Worm (Caenorhabditis elegans): Measurements from ENCODE around the gene C18A11.2.

C18A11.2 gene

DNA sequence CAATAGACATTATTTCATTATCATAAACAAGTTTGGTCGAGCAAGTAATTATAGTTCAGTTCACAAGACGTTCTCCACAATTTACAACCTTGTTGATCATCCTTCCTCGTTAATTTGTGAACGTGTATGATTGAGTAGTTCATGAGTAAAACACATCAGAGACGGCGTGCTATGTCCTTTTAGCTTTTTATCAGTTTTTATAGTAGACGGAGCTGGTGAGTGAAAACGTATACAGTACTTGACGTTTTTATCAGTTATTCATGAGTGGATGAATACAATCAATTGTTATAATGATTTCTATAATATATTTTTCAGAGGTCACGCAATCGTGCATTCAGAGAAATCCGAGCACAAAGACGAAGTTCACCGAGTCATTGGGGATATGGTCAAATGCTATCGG lies 11.5 kb downstream of the C18A11.2 start:
- no peak for TF ChIP-seq pqm-1 (tag; optimal IDR thresholded peaks at IDR 0.05)
- no peak for TF ChIP-seq unc-55 (GFP tag; optimal IDR thresholded peaks at IDR 0.05)
- TF ChIP-seq unc-3 (GFP tag; conservative IDR thresholded peaks at IDR 0.05): no peak
- TF ChIP-seq unc-3 (tag; optimal IDR thresholded peaks at IDR 0.05): no peak
- no peak for TF ChIP-seq che-1 (tag; optimal IDR thresholded peaks at IDR 0.05)
- no peak for TF ChIP-seq hlh-15 (tag; optimal IDR thresholded peaks at IDR 0.05)
- no peak for TF ChIP-seq dve-1 (tag; optimal IDR thresholded peaks at IDR 0.05)
- TF ChIP-seq F13H6.1 (tag; optimal IDR thresholded peaks at IDR 0.05): no peak
- TF ChIP-seq C08G9.2 (tag; optimal IDR thresholded peaks at IDR 0.05): no peak
- TF ChIP-seq ceh-48 (tag; optimal IDR thresholded peaks at IDR 0.05): no peak
- no peak for TF ChIP-seq eyg-1 (tag; optimal IDR thresholded peaks at IDR 0.05)
- no peak for TF ChIP-seq ceh-22 (tag; optimal IDR thresholded peaks at IDR 0.05)
- TF ChIP-seq ceh-18 (tag; optimal IDR thresholded peaks at IDR 0.05): no peak
- TF ChIP-seq ceh-30 (tag; optimal IDR thresholded peaks at IDR 0.05): no peak
- TF ChIP-seq fkh-10 (GFP tag; optimal IDR thresholded peaks at IDR 0.05): no peak
- TF ChIP-seq hlh-6 (tag; optimal IDR thresholded peaks at IDR 0.05): no peak
- no peak for TF ChIP-seq unc-86 (tag; optimal IDR thresholded peaks at IDR 0.05)
- no peak for TF ChIP-seq K09A11.1 (tag; optimal IDR thresholded peaks at IDR 0.05; ENCODE audit: insufficient read depth)

DNA sequence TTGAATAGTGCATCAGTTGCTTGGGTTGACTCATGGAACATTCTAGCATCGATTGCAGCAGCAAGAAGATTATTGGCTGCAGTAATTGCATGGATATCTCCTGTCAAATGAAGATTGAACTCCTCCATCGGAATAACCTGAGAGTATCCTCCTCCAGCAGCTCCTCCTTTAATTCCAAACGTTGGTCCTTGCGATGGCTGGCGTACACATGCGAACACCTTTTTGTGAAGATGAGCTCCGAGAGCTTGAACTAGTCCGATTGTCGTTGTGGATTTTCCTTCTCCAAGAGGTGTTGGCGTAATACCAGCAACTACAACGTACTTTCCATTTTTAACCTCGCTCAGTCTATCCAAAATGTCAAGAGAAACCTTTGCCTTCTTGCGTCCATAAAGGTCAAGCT lies 15.3 kb downstream of the C18A11.2 start:
- TF ChIP-seq odd-2 (tag; optimal IDR thresholded peaks at IDR 0.05): no peak

DNA sequence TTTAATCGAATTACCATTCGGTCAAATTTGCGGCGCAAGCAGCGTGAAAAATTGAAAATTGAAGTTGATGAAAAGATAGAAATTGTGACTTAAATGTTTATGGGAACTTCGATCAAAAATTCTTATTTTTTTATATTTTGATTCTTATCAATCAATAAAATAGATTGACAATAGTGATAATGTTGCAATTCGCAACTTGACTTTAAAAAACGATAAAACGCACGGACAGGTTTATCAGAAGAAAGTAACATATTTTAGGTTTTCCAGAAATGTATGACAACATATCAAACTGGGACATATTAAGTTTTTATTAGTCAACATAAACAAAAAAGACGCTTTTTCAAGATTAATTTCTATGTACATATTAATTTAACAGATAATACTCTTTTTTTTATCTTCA lies 16.0 kb downstream of the C18A11.2 start:
- TF ChIP-seq ceh-18 (tag; optimal IDR thresholded peaks at IDR 0.05) (no peak), eyg-1 (tag; optimal IDR thresholded peaks at IDR 0.05) (no peak), elt-2 (tag; optimal IDR thresholded peaks at IDR 0.05) (no peak), nfya-1 (tag; optimal IDR thresholded peaks at IDR 0.05) (no peak), ceh-48 (tag; optimal IDR thresholded peaks at IDR 0.05) (no peak), ztf-16 (tag; optimal IDR thresholded peaks at IDR 0.05) (no peak), gmeb-2 (tag; optimal IDR thresholded peaks at IDR 0.05) (no peak), sox-4 (tag; optimal IDR thresholded peaks at IDR 0.05) (no peak), T23F11.4 (GFP tag; optimal IDR thresholded peaks at IDR 0.05) (no peak), C38D4.7 (GFP tag; optimal IDR thresholded peaks at IDR 0.05) (no peak), npax-4 (tag; optimal IDR thresholded peaks at IDR 0.05) (no peak), ama-1 (optimal IDR thresholded peaks at IDR 0.05) (no peak), ceh-34 (tag; optimal IDR thresholded peaks at IDR 0.05) (no peak), tbx-7 (tag; optimal IDR thresholded peaks at IDR 0.05) (no peak), pqm-1 (tag; optimal IDR thresholded peaks at IDR 0.05) (no peak), ceh-22 (tag; optimal IDR thresholded peaks at IDR 0.05) (no peak), odd-2 (tag; optimal IDR thresholded peaks at IDR 0.05) (no peak), hlh-30 (tag; optimal IDR thresholded peaks at IDR 0.05; ENCODE audit: insufficient read depth) (no peak)

DNA sequence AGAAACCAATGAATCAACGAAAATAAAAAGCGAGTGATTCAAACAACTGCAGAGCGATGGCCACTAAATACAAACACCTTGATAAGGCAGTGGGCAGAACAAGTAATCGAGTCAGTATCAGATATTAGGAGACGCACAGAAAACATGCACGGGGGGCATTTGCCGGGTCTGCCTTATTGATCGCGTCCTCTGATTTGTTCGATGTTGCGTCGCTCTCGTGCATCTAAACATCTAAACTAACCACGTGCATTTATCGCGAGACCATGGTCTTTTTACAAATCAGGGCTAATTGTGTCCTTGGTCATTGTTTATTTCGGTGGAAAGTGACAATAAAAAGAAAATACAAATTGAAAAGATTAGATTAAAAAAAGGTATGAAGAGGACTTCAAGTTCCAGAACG lies 16.6 kb downstream of the C18A11.2 start, which contains the start of gene K07E3.4:
TSS of gene K07E3.4 (minus strand) at position 100 of the 400 bp plus-strand sequence.
- peak; percentile 22 for TF ChIP-seq elt-2 (tag; optimal IDR thresholded peaks at IDR 0.05)
- no peak for TF ChIP-seq pqm-1 (tag; optimal IDR thresholded peaks at IDR 0.05)
- no peak for TF ChIP-seq ahr-1 (tag; optimal IDR thresholded peaks at IDR 0.05)
- TF ChIP-seq unc-42 (tag; optimal IDR thresholded peaks at IDR 0.05): no peak
- no peak for TF ChIP-seq mec-3 (tag; optimal IDR thresholded peaks at IDR 0.05; ENCODE audit: borderline replicate concordance)
- TF ChIP-seq eyg-1 (tag; optimal IDR thresholded peaks at IDR 0.05): no peak
- no peak for TF ChIP-seq pha-4 (tag; optimal IDR thresholded peaks at IDR 0.05)
- no peak for TF ChIP-seq sdc-2 (tag; optimal IDR thresholded peaks at IDR 0.05)
- TF ChIP-seq hlh-30 (tag; optimal IDR thresholded peaks at IDR 0.05; ENCODE audit: insufficient read depth): peak; percentile 13
- TF ChIP-seq ztf-16 (tag; optimal IDR thresholded peaks at IDR 0.05): no peak
- no peak for TF ChIP-seq fkh-10 (GFP tag; optimal IDR thresholded peaks at IDR 0.05)
